Worm (Caenorhabditis elegans): ENCODE results near the gene C06B8.2.

Gene C06B8.2

DNA sequence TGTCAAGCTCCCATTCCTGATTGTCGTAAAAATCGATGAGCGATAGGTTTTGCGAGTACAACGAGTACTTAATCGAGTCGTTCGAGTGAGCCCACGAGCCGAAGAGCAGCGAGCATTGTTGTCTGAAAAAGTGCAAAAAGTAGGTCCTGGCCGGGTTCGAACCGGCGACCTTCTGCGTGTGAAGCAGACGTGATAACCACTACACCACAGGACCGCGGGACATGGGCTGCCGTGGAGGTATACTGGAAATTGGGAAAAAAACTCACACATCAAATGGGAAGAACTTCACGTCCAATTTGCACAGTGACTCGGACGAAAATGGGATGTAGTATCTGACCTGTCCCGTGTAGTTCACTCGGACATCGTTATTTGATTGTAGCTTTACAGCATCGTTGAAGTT, 36.8 kb upstream of the C06B8.2 start:
- TF ChIP-seq ceh-83 (GFP tag; optimal IDR thresholded peaks at IDR 0.05): no peak
- TF ChIP-seq ceh-39 (tag; optimal IDR thresholded peaks at IDR 0.05): no peak
- TF ChIP-seq zip-8 (tag; optimal IDR thresholded peaks at IDR 0.05): no peak
- no peak for TF ChIP-seq nhr-76 (tag; optimal IDR thresholded peaks at IDR 0.05)
- TF ChIP-seq nhr-12 (tag; optimal IDR thresholded peaks at IDR 0.05): no peak
- TF ChIP-seq nhr-2 (tag; optimal IDR thresholded peaks at IDR 0.05): no peak
- TF ChIP-seq lin-13 (tag; optimal IDR thresholded peaks at IDR 0.05): no peak
- TF ChIP-seq unc-120 (tag; optimal IDR thresholded peaks at IDR 0.05; ENCODE audit: poor library complexity, severe bottlenecking): no peak
- no peak for TF ChIP-seq mls-2 (tag; optimal IDR thresholded peaks at IDR 0.05)
- no peak for TF ChIP-seq hlh-1 (tag; optimal IDR thresholded peaks at IDR 0.05)
- TF ChIP-seq snpc-4 (tag; optimal IDR thresholded peaks at IDR 0.05): no peak
- no peak for TF ChIP-seq lin-32 (GFP tag; optimal IDR thresholded peaks at IDR 0.05)
- no peak for TF ChIP-seq tbx-8 (GFP tag; optimal IDR thresholded peaks at IDR 0.05)
- TF ChIP-seq ceh-43 (GFP tag; optimal IDR thresholded peaks at IDR 0.05): no peak
- TF ChIP-seq cnd-1 (tag; optimal IDR thresholded peaks at IDR 0.05): no peak
- no peak for TF ChIP-seq sem-2 (GFP tag; optimal IDR thresholded peaks at IDR 0.05)
- TF ChIP-seq elt-3 (tag; optimal IDR thresholded peaks at IDR 0.05): no peak

ce11 chrV:15512856-15513756, 34.6 kb upstream of the C06B8.2 start:
- peak; percentile 82 for TF ChIP-seq zip-8 (tag; optimal IDR thresholded peaks at IDR 0.05)
- TF ChIP-seq ces-1 (GFP tag; optimal IDR thresholded peaks at IDR 0.05): no peak
- no peak for TF ChIP-seq nhr-237 (tag; optimal IDR thresholded peaks at IDR 0.05)

ce11 chrV:15511613-15512216, 33.2 kb upstream of the C06B8.2 start, which contains the start of gene rpl-38:
rpl-38 (plus strand) TSS chrV:15512166.
- TF ChIP-seq sptf-1 (tag; optimal IDR thresholded peaks at IDR 0.05): peak; percentile 16
- peak; percentile 87 for TF ChIP-seq pha-4 (tag; optimal IDR thresholded peaks at IDR 0.05)
- TF ChIP-seq nhr-237 (tag; optimal IDR thresholded peaks at IDR 0.05): peak; percentile 77
- no peak for TF ChIP-seq nhr-76 (tag; optimal IDR thresholded peaks at IDR 0.05)
- peak; percentile 17 for TF ChIP-seq hlh-1 (tag; optimal IDR thresholded peaks at IDR 0.05)
- no peak for TF ChIP-seq unc-62 (GFP tag; optimal IDR thresholded peaks at IDR 0.05)
- no peak for TF ChIP-seq flh-1 (GFP tag; optimal IDR thresholded peaks at IDR 0.05)
- no peak for TF ChIP-seq unc-39 (tag; optimal IDR thresholded peaks at IDR 0.05)
- TF ChIP-seq elt-3 (tag; optimal IDR thresholded peaks at IDR 0.05): no peak
- TF ChIP-seq blmp-1 (tag; optimal IDR thresholded peaks at IDR 0.05): no peak
- TF ChIP-seq mls-2 (tag; optimal IDR thresholded peaks at IDR 0.05): peak; percentile 33
- no peak for TF ChIP-seq nhr-12 (tag; optimal IDR thresholded peaks at IDR 0.05)
- TF ChIP-seq mab-5 (tag; optimal IDR thresholded peaks at IDR 0.05): no peak
- TF ChIP-seq mep-1 (tag; optimal IDR thresholded peaks at IDR 0.05): peak; percentile 85
- no peak for TF ChIP-seq nhr-28 (tag; optimal IDR thresholded peaks at IDR 0.05)
- no peak for TF ChIP-seq elt-1 (tag; optimal IDR thresholded peaks at IDR 0.05; ENCODE audit: borderline replicate concordance, insufficient read depth)
- TF ChIP-seq ceh-83 (GFP tag; optimal IDR thresholded peaks at IDR 0.05): no peak
- no peak for TF ChIP-seq ztf-11 (tag; optimal IDR thresholded peaks at IDR 0.05)
- no peak for TF ChIP-seq zip-8 (tag; optimal IDR thresholded peaks at IDR 0.05)
- no peak for TF ChIP-seq unc-120 (tag; optimal IDR thresholded peaks at IDR 0.05; ENCODE audit: poor library complexity, severe bottlenecking)
- TF ChIP-seq ham-2 (GFP tag; optimal IDR thresholded peaks at IDR 0.05): no peak
- no peak for TF ChIP-seq lin-32 (GFP tag; optimal IDR thresholded peaks at IDR 0.05)
- no peak for TF ChIP-seq sem-2 (GFP tag; optimal IDR thresholded peaks at IDR 0.05)
- TF ChIP-seq ces-1 (GFP tag; optimal IDR thresholded peaks at IDR 0.05): peak; percentile 96
- no peak for TF ChIP-seq M03D4.4 (tag; optimal IDR thresholded peaks at IDR 0.05)
- peak; percentile 6 for TF ChIP-seq cnd-1 (tag; optimal IDR thresholded peaks at IDR 0.05)
- TF ChIP-seq snpc-4 (tag; optimal IDR thresholded peaks at IDR 0.05): no peak
- TF ChIP-seq ceh-39 (tag; optimal IDR thresholded peaks at IDR 0.05): no peak
- TF ChIP-seq tbx-8 (GFP tag; optimal IDR thresholded peaks at IDR 0.05): no peak
- TF ChIP-seq nhr-2 (tag; optimal IDR thresholded peaks at IDR 0.05): no peak
- TF ChIP-seq lin-13 (tag; optimal IDR thresholded peaks at IDR 0.05): peak; percentile 80
- TF ChIP-seq ceh-43 (GFP tag; optimal IDR thresholded peaks at IDR 0.05): no peak
- TF ChIP-seq lsy-2 (tag; optimal IDR thresholded peaks at IDR 0.05): peak; percentile 98
- peak; percentile 70 for TF ChIP-seq drap-1 (GFP tag; optimal IDR thresholded peaks at IDR 0.05)
- no peak for TF ChIP-seq bed-3 (GFP tag; optimal IDR thresholded peaks at IDR 0.05)

All from whole organism, mixed stage, embryonic.